Worm (Caenorhabditis elegans) whole organism, late embryonic: ENCODE data around the gene srd-64.

Experiments
- K09A11.1 ChIP-seq: sonication (generic microtip); optimal IDR thresholded peaks from 2 replicates; lab custom pipeline; 2017; ENCODE audit warnings: antibody characterized with exemption, mild to moderate bottlenecking, missing genetic modification characterization, missing compliant biosample characterization; ENCODE audit not compliant: insufficient read depth
- Y22D7AL.16 ChIP-seq: sonication (generic microtip); optimal IDR thresholded peaks from 2 replicates; lab custom pipeline; 2016; ENCODE audit warnings: missing genetic modification characterization, missing compliant biosample characterization
- ceh-48 ChIP-seq: sonication (generic microtip); optimal IDR thresholded peaks from 2 replicates; lab custom pipeline; 2016; ENCODE audit warnings: missing genetic modification characterization, inconsistent platforms, missing compliant biosample characterization
- che-1 ChIP-seq: sonication (generic microtip); optimal IDR thresholded peaks from 2 replicates; lab custom pipeline; 2016; ENCODE audit warnings: mild to moderate bottlenecking, missing genetic modification characterization, missing compliant biosample characterization
- dve-1 ChIP-seq: sonication (generic microtip); optimal IDR thresholded peaks from 2 replicates; lab custom pipeline; 2017; ENCODE audit warnings: antibody characterized with exemption, mild to moderate bottlenecking, missing genetic modification characterization, missing compliant biosample characterization
- hlh-13 ChIP-seq: fragments of 200-800 bp; sonication (Bioruptor generic); optimal IDR thresholded peaks from 2 replicates; lab custom pipeline; 2018; ENCODE audit warnings: mild to moderate bottlenecking, missing genetic modification characterization, missing compliant biosample characterization
- nhr-11 ChIP-seq: fragments of 150-350 bp; optimal IDR thresholded peaks from 2 replicates; lab custom pipeline; 2014; ENCODE audit warnings: missing biosample characterization, missing genetic modification characterization
- pqm-1 ChIP-seq: sonication (generic microtip); optimal IDR thresholded peaks from 2 replicates; lab custom pipeline; 2016; ENCODE audit warnings: missing genetic modification characterization, missing compliant biosample characterization
- ref-2 ChIP-seq: sonication (generic microtip); optimal IDR thresholded peaks from 2 replicates; lab custom pipeline; 2016; ENCODE audit warnings: missing genetic modification characterization, missing compliant biosample characterization
- syd-9 ChIP-seq: sonication (generic microtip); optimal IDR thresholded peaks from 2 replicates; lab custom pipeline; 2016; ENCODE audit warnings: mild to moderate bottlenecking, missing genetic modification characterization, moderate library complexity, missing compliant biosample characterization
- tbx-2 ChIP-seq: sonication (generic microtip); optimal IDR thresholded peaks from 2 replicates; lab custom pipeline; 2016; ENCODE audit warnings: missing genetic modification characterization, missing compliant biosample characterization
- unc-3 ChIP-seq, 2 experiments: fragments of 200-800 bp in 1 of 2; sonication (Bioruptor generic) in 1 of 2; sonication (generic microtip) in 1 of 2; conservative IDR thresholded peaks in 1 of 2; optimal IDR thresholded peaks in 1 of 2; 2 replicates each; pipeline versions ENCODE4 v1.3.6 to Lab custom; 2016 to 2022; ENCODE audit warnings: missing compliant biosample characterization in 2 of 2, missing genetic modification characterization in 2 of 2, missing genetic modification reagents in 1 of 2

DNA sequence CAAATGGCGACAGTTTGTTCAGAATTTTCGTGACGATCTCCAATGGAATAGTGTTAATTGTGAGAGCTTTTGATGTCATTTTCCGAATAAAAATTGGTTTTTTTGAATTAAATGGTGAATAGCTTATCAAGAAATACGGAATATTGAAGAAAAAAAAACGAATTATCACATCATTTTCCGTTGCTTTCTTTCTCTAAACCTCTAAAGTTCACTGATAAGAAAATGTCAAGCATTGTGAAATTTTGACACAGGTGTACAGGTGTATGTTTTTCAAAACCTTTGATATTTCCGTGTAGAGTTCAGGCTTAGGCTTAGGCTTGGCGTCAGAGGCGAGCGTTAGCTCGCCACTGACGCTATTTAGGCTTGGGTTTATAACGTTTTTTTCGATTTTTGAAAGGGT lies 3.9 kb upstream of the srd-64 start, which contains the start of gene fbxa-74:
- no peak for TF ChIP-seq syd-9 (tag; lab: Kevin White, UChicago)
- no peak for TF ChIP-seq ceh-48 (tag; lab: Kevin White, UChicago)
- TF ChIP-seq pqm-1 (tag; lab: Kevin White, UChicago): no peak
- TF ChIP-seq K09A11.1 (tag; lab: Kevin White, UChicago): no peak
- no peak for TF ChIP-seq tbx-2 (tag; lab: Kevin White, UChicago)
- TF ChIP-seq nhr-11 (tag; lab: Kevin White, UChicago): no peak
- TF ChIP-seq hlh-13: no peak
- TF ChIP-seq ref-2 (tag; lab: Kevin White, UChicago): no peak
- no peak for TF ChIP-seq unc-3 (GFP tag; conservative IDR thresholded peaks at IDR 0.05; lab: Robert Waterston, UW)
- TF ChIP-seq unc-3 (tag; optimal IDR thresholded peaks at IDR 0.05; lab: Kevin White, UChicago): no peak
- no peak for TF ChIP-seq dve-1 (tag; lab: Kevin White, UChicago)
- TF ChIP-seq Y22D7AL.16 (tag; lab: Kevin White, UChicago): no peak
- TF ChIP-seq che-1: no peak
